Fruit fly (Drosophila melanogaster) whole organism, embryonic: Measurements from ENCODE around the gene bun.

Source experiments
- B-H2 ChIP-seq: fragments of 200-800 bp; sonication (Bioruptor generic); optimal IDR thresholded peaks from 2 replicates; lab custom pipeline; 2018; ENCODE audit warnings: missing biosample characterization, mild to moderate bottlenecking, missing genetic modification characterization
- Bgb ChIP-seq: fragments of 200-800 bp; sonication (Bioruptor generic); IDR thresholded peaks from 2 replicates; pipeline ENCODE4 v1.3.6; 2022; ENCODE audit warnings: missing biosample characterization, missing genetic modification characterization; ENCODE audit not compliant: partially characterized antibody
- CG10209 ChIP-seq: fragments of 200-800 bp; sonication (Bioruptor generic); optimal IDR thresholded peaks from 3 replicates; lab custom pipeline; 2017; ENCODE audit warnings: missing biosample characterization, mild to moderate bottlenecking, missing genetic modification characterization, missing genetic modification reagents
- CG12155 ChIP-seq: fragments of 200-800 bp; sonication (Bioruptor generic); optimal IDR thresholded peaks from 3 replicates; lab custom pipeline; 2016; ENCODE audit warnings: missing biosample characterization, missing genetic modification characterization
- CG12942 ChIP-seq: fragments of 200-800 bp; sonication (Bioruptor generic); optimal IDR thresholded peaks from 3 replicates; lab custom pipeline; 2016; ENCODE audit warnings: missing biosample characterization, missing genetic modification characterization
- CG13296 ChIP-seq: fragments of 200-800 bp; sonication (Bioruptor generic); optimal IDR thresholded peaks from 3 replicates; lab custom pipeline; 2018; ENCODE audit warnings: missing biosample characterization, mild to moderate bottlenecking, missing genetic modification characterization
- CG15696 ChIP-seq: fragments of 200-800 bp; sonication (Bioruptor generic); optimal IDR thresholded peaks from 2 replicates; lab custom pipeline; 2019; ENCODE audit warnings: missing biosample characterization, mild to moderate bottlenecking, missing genetic modification characterization, moderate library complexity
- CG17359 ChIP-seq: fragments of 200-800 bp; sonication (Bioruptor generic); optimal IDR thresholded peaks from 3 replicates; lab custom pipeline; 2018; ENCODE audit warnings: missing biosample characterization, mild to moderate bottlenecking, missing genetic modification characterization, moderate library complexity
- CG17612 ChIP-seq: fragments of 200-800 bp; sonication (Bioruptor generic); IDR thresholded peaks from 2 replicates; pipeline ENCODE4 v1.3.6; 2022; ENCODE audit warnings: missing biosample characterization, missing genetic modification characterization
- CG1832 ChIP-seq: fragments of 200-800 bp; sonication (Bioruptor generic); optimal IDR thresholded peaks from 2 replicates; lab custom pipeline; 2017; ENCODE audit warnings: missing biosample characterization, mild to moderate bottlenecking, missing genetic modification characterization, inconsistent platforms
- CG31224 ChIP-seq: fragments of 200-800 bp; sonication (Bioruptor generic); IDR thresholded peaks from 2 replicates; pipeline ENCODE4 v1.3.6; 2022; ENCODE audit warnings: missing biosample characterization, missing genetic modification characterization
- CG34224 ChIP-seq: fragments of 200-800 bp; sonication (Bioruptor generic); IDR thresholded peaks from 3 replicates; pipeline ENCODE4 v1.3.6; 2022; ENCODE audit warnings: missing biosample characterization, missing genetic modification characterization; ENCODE audit not compliant: partially characterized antibody
- CG4360 ChIP-seq: fragments of 200-800 bp; sonication (Bioruptor generic); IDR thresholded peaks from 2 replicates; pipeline ENCODE4 v1.3.6; 2022; ENCODE audit warnings: missing biosample characterization, missing genetic modification characterization
- CG43689 ChIP-seq: fragments of 200-800 bp; sonication (Bioruptor generic); IDR thresholded peaks from 2 replicates; pipeline ENCODE4 v1.3.6; 2022; ENCODE audit warnings: missing biosample characterization, missing genetic modification characterization
- CG4404 ChIP-seq: fragments of 200-800 bp; sonication (Bioruptor generic); IDR thresholded peaks from 2 replicates; pipeline ENCODE4 v1.3.6; 2022; ENCODE audit warnings: missing biosample characterization, missing genetic modification characterization
- CG6683 ChIP-seq: fragments of 200-800 bp; sonication (Bioruptor generic); optimal IDR thresholded peaks from 2 replicates; lab custom pipeline; 2017; ENCODE audit warnings: missing biosample characterization, mild to moderate bottlenecking, missing genetic modification characterization, missing genetic modification reagents
- CG9727 ChIP-seq: fragments of 200-800 bp; sonication (Bioruptor generic); optimal IDR thresholded peaks from 3 replicates; lab custom pipeline; 2017; ENCODE audit warnings: missing biosample characterization, mild to moderate bottlenecking, missing genetic modification characterization
- CG9817 ChIP-seq: fragments of 200-800 bp; sonication (Bioruptor generic); optimal IDR thresholded peaks from 2 replicates; lab custom pipeline; 2018; ENCODE audit warnings: missing biosample characterization, mild to moderate bottlenecking, missing genetic modification characterization, moderate library complexity
- CkIIα-i1 ChIP-seq: fragments of 200-800 bp; sonication (Bioruptor generic); IDR thresholded peaks from 2 replicates; pipeline ENCODE4 v1.3.6; 2022; ENCODE audit warnings: missing biosample characterization, missing genetic modification characterization
- Dref ChIP-seq: fragments of 200-800 bp; sonication (Bioruptor generic); IDR thresholded peaks from 2 replicates; pipeline ENCODE4 v1.3.6; 2022; ENCODE audit warnings: missing biosample characterization, missing genetic modification characterization
- E2f2 ChIP-seq: fragments of 200-800 bp; sonication (Bioruptor generic); IDR thresholded peaks from 2 replicates; pipeline ENCODE4 v1.3.6; 2022; ENCODE audit warnings: missing biosample characterization, missing genetic modification characterization
- Gsc ChIP-seq: fragments of 200-800 bp; sonication (Bioruptor generic); IDR thresholded peaks from 2 replicates; pipeline ENCODE4 v1.3.6; 2022; ENCODE audit warnings: missing biosample characterization, missing genetic modification characterization
- HmgZ ChIP-seq: fragments of 200-800 bp; sonication (Bioruptor generic); optimal IDR thresholded peaks from 2 replicates; lab custom pipeline; 2018; ENCODE audit warnings: missing biosample characterization, mild to moderate bottlenecking, missing genetic modification characterization
- Med ChIP-seq: fragments of 200-800 bp; sonication (Bioruptor generic); peaks from one replicate; lab custom pipeline; 2016; ENCODE audit warnings: missing biosample characterization, missing genetic modification characterization, mild to moderate bottlenecking, inconsistent platforms, moderate library complexity
- Vsx1 ChIP-seq: fragments of 200-800 bp; sonication (Bioruptor generic); optimal IDR thresholded peaks from 2 replicates; lab custom pipeline; 2017; ENCODE audit warnings: missing biosample characterization, mild to moderate bottlenecking, missing genetic modification characterization, missing genetic modification reagents
- Xrp1 ChIP-seq: fragments of 200-800 bp; sonication (Bioruptor generic); IDR thresholded peaks from 2 replicates; pipeline ENCODE4 v1.3.6; 2022; ENCODE audit warnings: missing biosample characterization, missing genetic modification characterization
- ara ChIP-seq: fragments of 200-800 bp; sonication (Bioruptor generic); IDR thresholded peaks from 2 replicates; pipeline ENCODE4 v1.3.6; 2022; ENCODE audit warnings: missing biosample characterization, missing genetic modification characterization
- ash1 ChIP-seq: fragments of 200-800 bp; sonication (Bioruptor generic); optimal IDR thresholded peaks from 2 replicates; lab custom pipeline; 2018; ENCODE audit warnings: missing biosample characterization, mild to moderate bottlenecking, missing genetic modification characterization
- btn ChIP-seq: fragments of 200-800 bp; sonication (Bioruptor generic); optimal IDR thresholded peaks from 2 replicates; lab custom pipeline; 2016; ENCODE audit warnings: missing biosample characterization, missing genetic modification characterization
- cato ChIP-seq: fragments of 200-800 bp; sonication (Bioruptor generic); optimal IDR thresholded peaks from 2 replicates; lab custom pipeline; 2016; ENCODE audit warnings: missing biosample characterization, missing genetic modification characterization, borderline replicate concordance
- cwo ChIP-seq: fragments of 200-800 bp; sonication (Bioruptor generic); optimal IDR thresholded peaks from 3 replicates; lab custom pipeline; 2017; ENCODE audit warnings: missing biosample characterization, missing genetic modification characterization, mild to moderate bottlenecking, moderate library complexity, missing genetic modification reagents
- da ChIP-seq: fragments of 200-800 bp; sonication (Bioruptor generic); optimal IDR thresholded peaks from 2 replicates; lab custom pipeline; 2016; ENCODE audit warnings: missing biosample characterization, missing genetic modification characterization
- ems ChIP-seq: fragments of 200-800 bp; sonication (Bioruptor generic); optimal IDR thresholded peaks from 3 replicates; lab custom pipeline; 2016; ENCODE audit warnings: missing biosample characterization, missing genetic modification characterization
- eve ChIP-seq, 2 experiments: fragments of >200 bp; optimal IDR thresholded peaks; 2 replicates each; lab custom pipeline; 2017; ENCODE audit warnings: missing biosample characterization in 2 of 2, missing genetic modification characterization in 2 of 2
- exex ChIP-seq: fragments of 200-800 bp; sonication (Bioruptor generic); optimal IDR thresholded peaks from 4 replicates; lab custom pipeline; 2018; ENCODE audit warnings: missing biosample characterization, mild to moderate bottlenecking, missing genetic modification characterization, moderate library complexity
- fd102C ChIP-seq: fragments of 200-800 bp; sonication (Bioruptor generic); optimal IDR thresholded peaks from 2 replicates; lab custom pipeline; 2018; ENCODE audit warnings: missing biosample characterization, mild to moderate bottlenecking, missing genetic modification characterization, moderate library complexity
- grn ChIP-seq: fragments of 200-800 bp; sonication (Bioruptor generic); optimal IDR thresholded peaks from 3 replicates; lab custom pipeline; 2017; ENCODE audit warnings: missing biosample characterization, missing genetic modification characterization
- lbe ChIP-seq: fragments of 200-800 bp; sonication (Bioruptor generic); optimal IDR thresholded peaks from 2 replicates; lab custom pipeline; 2016; ENCODE audit warnings: missing biosample characterization, mild to moderate bottlenecking, missing genetic modification characterization
- run ChIP-seq: fragments of 200-800 bp; sonication (Bioruptor generic); optimal IDR thresholded peaks from 3 replicates; lab custom pipeline; 2018; ENCODE audit warnings: missing biosample characterization, mild to moderate bottlenecking, missing genetic modification characterization
- salm ChIP-seq: fragments of 200-800 bp; sonication (Bioruptor generic); optimal IDR thresholded peaks from 2 replicates; lab custom pipeline; 2018; ENCODE audit warnings: missing biosample characterization, mild to moderate bottlenecking, missing genetic modification characterization
- sug ChIP-seq: fragments of 200-800 bp; optimal IDR thresholded peaks from 2 replicates; lab custom pipeline; 2019; ENCODE audit warnings: missing biosample characterization, mild to moderate bottlenecking, missing genetic modification characterization, moderate library complexity
- wek ChIP-seq: fragments of 200-800 bp; sonication (Bioruptor generic); optimal IDR thresholded peaks from 3 replicates; lab custom pipeline; 2018; ENCODE audit warnings: missing biosample characterization, mild to moderate bottlenecking, missing genetic modification characterization, moderate library complexity
- zen ChIP-seq: fragments of 200-800 bp; sonication (Bioruptor generic); optimal IDR thresholded peaks from 3 replicates; lab custom pipeline; 2018; ENCODE audit warnings: missing biosample characterization, mild to moderate bottlenecking, missing genetic modification characterization, moderate library complexity
- zen2 ChIP-seq: fragments of 200-800 bp; sonication (Bioruptor generic); IDR thresholded peaks from 3 replicates; pipeline ENCODE4 v1.3.6; 2022; ENCODE audit warnings: missing biosample characterization, missing genetic modification characterization; ENCODE audit not compliant: partially characterized antibody

The bun gene

DNA sequence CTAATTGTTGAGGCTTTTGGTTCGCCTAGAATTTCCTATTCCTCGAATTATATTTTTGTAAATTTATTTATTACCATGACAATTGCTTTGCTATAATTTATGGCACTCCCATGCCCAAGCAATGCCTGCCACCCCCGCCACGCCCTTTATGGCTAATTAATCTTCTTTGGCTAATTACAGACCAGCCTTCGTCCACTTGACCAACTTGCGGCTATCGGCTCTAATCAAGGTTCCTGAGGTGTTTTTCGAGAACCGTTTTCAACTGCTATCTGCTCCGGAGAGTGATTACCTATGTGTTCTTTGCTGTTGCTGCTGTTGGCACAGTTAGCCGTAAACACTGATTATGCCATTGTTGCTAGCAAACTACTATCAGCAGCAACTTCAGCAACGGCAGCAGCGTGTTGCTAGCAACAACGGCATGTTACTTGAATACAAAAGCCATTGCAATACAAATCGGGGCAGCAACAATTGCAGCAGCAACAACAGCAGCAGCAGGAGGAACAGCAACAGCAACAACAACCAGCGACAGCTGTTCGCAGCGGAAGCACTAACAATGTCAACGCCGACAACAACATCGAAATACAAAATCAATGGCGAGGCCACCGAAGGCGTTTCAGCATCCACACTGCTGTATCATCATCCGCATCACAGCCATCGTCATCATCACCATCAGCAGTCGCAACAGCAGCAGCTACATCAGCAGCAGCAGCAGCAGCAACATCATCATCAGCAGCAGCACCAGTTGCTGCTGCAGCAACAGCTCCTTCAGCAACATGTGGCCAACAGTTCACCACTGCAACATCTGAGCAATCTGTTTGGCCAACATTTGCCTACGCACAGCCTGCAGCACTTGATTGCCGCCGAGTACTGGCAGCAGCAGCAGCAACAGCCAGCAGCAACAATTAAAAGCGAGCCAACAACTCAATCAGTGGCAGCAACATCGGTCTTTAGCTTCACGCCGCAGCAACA lies 47.3 kb upstream of the bun start (continued):
- peak; percentile 1 for TF ChIP-seq zen (tag; lab: Kevin White, UChicago)
- TF ChIP-seq sug: peak; percentile 94
- TF ChIP-seq CG13296 (GFP tag; lab: Kevin White, UChicago): peak; percentile 2
- TF ChIP-seq CG4360 (GFP tag; lab: Robert Waterston, UW): peak; percentile 67
- TF ChIP-seq CG12942 (GFP tag; lab: Kevin White, UChicago): no peak
- TF ChIP-seq lbe (GFP tag; lab: Kevin White, UChicago): no peak
- peak; percentile 27 for TF ChIP-seq HmgZ (tag; lab: Kevin White, UChicago)
- TF ChIP-seq Med (GFP tag; lab: Kevin White, UChicago): peak; percentile 59
- no peak for TF ChIP-seq ash1 (GFP tag; lab: Kevin White, UChicago)
- TF ChIP-seq CkIIα-i1: no peak
- TF ChIP-seq exex (tag; lab: Kevin White, UChicago): peak; percentile 100
- TF ChIP-seq cwo (GFP tag; lab: Kevin White, UChicago): peak; percentile 54
- TF ChIP-seq CG31224 (GFP tag; lab: Robert Waterston, UW): no peak
- TF ChIP-seq CG17359 (tag; lab: Kevin White, UChicago): no peak
- no peak for TF ChIP-seq CG1832 (GFP tag; lab: Kevin White, UChicago)

- TF ChIP-seq exex (tag; lab: Kevin White, UChicago): peak; percentile 71
- TF ChIP-seq CG17612 (GFP tag; lab: Robert Waterston, UW): no peak
- TF ChIP-seq wek (GFP tag; lab: Kevin White, UChicago): no peak
- TF ChIP-seq CG12155 (GFP tag; lab: Kevin White, UChicago): no peak
These were observed 43.5 kb upstream of the bun start for dm6 chr2L:12589941-12590340.

DNA sequence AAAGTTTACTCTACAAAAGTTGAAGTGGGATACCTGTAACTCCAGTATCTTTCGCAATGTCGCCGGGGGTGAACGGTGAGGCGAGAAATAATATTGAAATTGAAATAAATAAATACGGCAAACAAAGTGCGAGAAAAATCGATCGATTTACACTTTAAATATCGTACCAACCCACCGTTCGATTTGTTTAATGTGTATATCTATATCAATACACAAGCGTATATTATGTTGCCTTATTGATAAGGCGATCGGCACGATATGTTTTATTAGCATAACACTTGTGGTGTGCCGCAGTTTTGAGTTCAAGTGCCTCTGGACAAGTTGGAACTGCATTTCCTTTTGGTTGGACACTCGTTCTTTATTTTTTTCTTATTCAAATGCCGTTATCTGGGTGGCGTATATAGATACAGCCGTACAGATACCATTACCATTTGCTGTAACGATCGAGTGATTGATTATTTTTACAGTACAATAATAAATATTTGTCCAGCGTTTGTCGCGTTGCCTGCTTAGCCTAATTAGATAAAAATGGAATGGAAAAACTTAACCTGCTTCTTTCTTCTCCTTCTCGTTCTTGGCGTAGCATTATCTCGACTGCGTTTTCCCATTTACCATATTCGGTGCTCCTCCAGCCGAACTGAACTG lies 42.6 kb upstream of the bun start:
- TF ChIP-seq salm (tag; lab: Kevin White, UChicago) (peak; percentile 58), Gsc (GFP tag; lab: Robert Waterston, UW) (no peak), fd102C (GFP tag; lab: Kevin White, UChicago) (peak; percentile 25), da (GFP tag; lab: Kevin White, UChicago) (no peak), CG4404 (GFP tag; lab: Robert Waterston, UW) (no peak), Vsx1 (GFP tag; lab: Kevin White, UChicago) (peak; percentile 64), exex (tag; lab: Kevin White, UChicago) (peak; percentile 23), ara (GFP tag; lab: Robert Waterston, UW) (no peak), Bgb (GFP tag; lab: Robert Waterston, UW) (no peak), Xrp1 (GFP tag; lab: Robert Waterston, UW) (0 out of 2 replicates have a peak, but pooled peaks have one; percentile 5), ems (GFP tag; lab: Kevin White, UChicago) (no peak), CG15696 (tag; lab: Kevin White, UChicago) (peak; percentile 72), eve (GFP tag; optimal IDR thresholded peaks at IDR 0.05; lab: Kevin White, UChicago) (no peak), btn (no peak), CG34224 (GFP tag; lab: Robert Waterston, UW) (no peak), CG9727 (GFP tag; lab: Kevin White, UChicago) (peak; percentile 37), CG43689 (GFP tag; lab: Robert Waterston, UW) (no peak), CG10209 (GFP tag; lab: Kevin White, UChicago) (peak; percentile 39), CG6683 (GFP tag; lab: Kevin White, UChicago) (no peak), run (tag; lab: Kevin White, UChicago) (peak; percentile 39), zen2 (no peak), B-H2 (GFP tag; lab: Kevin White, UChicago) (no peak), cato (GFP tag; lab: Kevin White, UChicago) (no peak), CG9817 (no peak), E2f2 (GFP tag; lab: Robert Waterston, UW) (no peak), grn (GFP tag; lab: Kevin White, UChicago) (peak; percentile 79), Dref (GFP tag; lab: Robert Waterston, UW) (no peak)
